Fruit fly (Drosophila melanogaster) whole organism, embryonic: ENCODE measurements around the gene anox.

Experiments
- Abd-B ChIP-seq: fragments of 200-800 bp; sonication (Bioruptor generic); optimal IDR thresholded peaks from 2 replicates; lab custom pipeline; 2018; ENCODE audit warnings: missing biosample characterization, mild to moderate bottlenecking, missing genetic modification characterization, moderate library complexity
- B-H2 ChIP-seq: fragments of 200-800 bp; sonication (Bioruptor generic); optimal IDR thresholded peaks from 2 replicates; lab custom pipeline; 2018; ENCODE audit warnings: missing biosample characterization, mild to moderate bottlenecking, missing genetic modification characterization
- CG11504 ChIP-seq: fragments of 200-800 bp; sonication (Bioruptor generic); optimal IDR thresholded peaks from 3 replicates; lab custom pipeline; 2019; ENCODE audit warnings: missing biosample characterization, mild to moderate bottlenecking, missing genetic modification characterization, moderate library complexity
- CG12071 ChIP-seq: fragments of 200-800 bp; sonication (Bioruptor generic); optimal IDR thresholded peaks from 3 replicates; lab custom pipeline; 2018; ENCODE audit warnings: missing biosample characterization, mild to moderate bottlenecking, missing genetic modification characterization
- CG13424 ChIP-seq: fragments of 200-800 bp; sonication (Bioruptor generic); optimal IDR thresholded peaks from 2 replicates; lab custom pipeline; 2019; ENCODE audit warnings: missing biosample characterization, mild to moderate bottlenecking, missing genetic modification characterization, moderate library complexity
- CG14014 ChIP-seq: fragments of 200-800 bp; sonication (Bioruptor generic); IDR thresholded peaks from 2 replicates; pipeline ENCODE4 v1.3.6; 2022; ENCODE audit warnings: missing biosample characterization, missing genetic modification characterization
- CG14667 ChIP-seq: fragments of 200-800 bp; sonication (Bioruptor generic); IDR thresholded peaks from 2 replicates; pipeline ENCODE4 v1.3.6; 2022; ENCODE audit warnings: missing biosample characterization, missing genetic modification characterization
- CG15601 ChIP-seq: fragments of 200-800 bp; sonication (Bioruptor generic); optimal IDR thresholded peaks from 3 replicates; lab custom pipeline; 2019; ENCODE audit warnings: missing biosample characterization, mild to moderate bottlenecking, missing genetic modification characterization, moderate library complexity
- CG15696 ChIP-seq: fragments of 200-800 bp; sonication (Bioruptor generic); optimal IDR thresholded peaks from 2 replicates; lab custom pipeline; 2019; ENCODE audit warnings: missing biosample characterization, mild to moderate bottlenecking, missing genetic modification characterization, moderate library complexity
- CG17829 ChIP-seq: fragments of 200-800 bp; optimal IDR thresholded peaks from 2 replicates; lab custom pipeline; 2019; ENCODE audit warnings: missing biosample characterization, mild to moderate bottlenecking, missing genetic modification characterization, moderate library complexity
- CG2129 ChIP-seq: fragments of 200-800 bp; sonication (Bioruptor generic); IDR thresholded peaks from 2 replicates; pipeline ENCODE4 v1.3.6; 2022; ENCODE audit warnings: missing biosample characterization, missing genetic modification characterization; ENCODE audit not compliant: partially characterized antibody
- CG31224 ChIP-seq: fragments of 200-800 bp; sonication (Bioruptor generic); IDR thresholded peaks from 2 replicates; pipeline ENCODE4 v1.3.6; 2022; ENCODE audit warnings: missing biosample characterization, missing genetic modification characterization
- CG4730 ChIP-seq: fragments of 200-800 bp; sonication (Bioruptor generic); IDR thresholded peaks from 2 replicates; pipeline ENCODE4 v1.3.6; 2022; ENCODE audit warnings: missing biosample characterization, missing genetic modification characterization
- CG5180 ChIP-seq: fragments of 200-800 bp; sonication (Bioruptor generic); optimal IDR thresholded peaks from 3 replicates; lab custom pipeline; 2017; ENCODE audit warnings: missing biosample characterization, missing genetic modification characterization, mild to moderate bottlenecking, moderate library complexity, missing genetic modification reagents
- Deaf1 ChIP-seq: fragments of 200-800 bp; optimal IDR thresholded peaks from 3 replicates; lab custom pipeline; 2019; ENCODE audit warnings: missing biosample characterization, mild to moderate bottlenecking, missing genetic modification characterization, moderate library complexity
- Elba2 ChIP-seq: fragments of 200-800 bp; sonication (Bioruptor generic); optimal IDR thresholded peaks from 3 replicates; lab custom pipeline; 2016; ENCODE audit warnings: missing biosample characterization, missing genetic modification characterization
- Ets65A ChIP-seq: fragments of 200-800 bp; sonication (Bioruptor generic); peaks from one replicate; lab custom pipeline; 2016; ENCODE audit warnings: missing biosample characterization, missing genetic modification characterization
- H2.0 ChIP-seq: fragments of 200-800 bp; sonication (Bioruptor generic); IDR thresholded peaks from 2 replicates; pipeline ENCODE4 v1.3.6; 2022; ENCODE audit warnings: missing biosample characterization, missing genetic modification characterization
- HLH4C ChIP-seq: fragments of 200-800 bp; sonication (Bioruptor generic); IDR thresholded peaks from 3 replicates; pipeline ENCODE4 v1.3.6; 2022; ENCODE audit warnings: missing biosample characterization, missing genetic modification characterization; ENCODE audit not compliant: partially characterized antibody
- HmgD ChIP-seq: fragments of 200-800 bp; sonication (Bioruptor generic); optimal IDR thresholded peaks from 3 replicates; lab custom pipeline; 2016; ENCODE audit warnings: missing biosample characterization, missing genetic modification characterization
- Hmx ChIP-seq: fragments of 200-800 bp; sonication (Bioruptor generic); optimal IDR thresholded peaks from 2 replicates; lab custom pipeline; 2016; ENCODE audit warnings: missing biosample characterization, missing genetic modification characterization
- Hr78 ChIP-seq, 2 experiments: fragments of 200-800 bp in 1 of 2; fragments of >200 bp in 1 of 2; sonication (Bioruptor generic) in 1 of 2; optimal IDR thresholded peaks; 2 replicates each; lab custom pipeline; 2017 to 2019; ENCODE audit warnings: missing biosample characterization in 2 of 2, missing genetic modification characterization in 2 of 2, mild to moderate bottlenecking in 1 of 2, moderate library complexity in 1 of 2
- MTF-1 ChIP-seq: fragments of 200-800 bp; sonication (Bioruptor generic); optimal IDR thresholded peaks from 2 replicates; lab custom pipeline; 2018; ENCODE audit warnings: missing biosample characterization, mild to moderate bottlenecking, missing genetic modification characterization, borderline replicate concordance
- Med ChIP-seq: fragments of 200-800 bp; sonication (Bioruptor generic); peaks from one replicate; lab custom pipeline; 2016; ENCODE audit warnings: missing biosample characterization, missing genetic modification characterization, mild to moderate bottlenecking, inconsistent platforms, moderate library complexity
- Mes4 ChIP-seq: fragments of 200-800 bp; sonication (Bioruptor generic); optimal IDR thresholded peaks from 2 replicates; lab custom pipeline; 2016; ENCODE audit warnings: missing biosample characterization, missing genetic modification characterization
- NC2β ChIP-seq: fragments of 200-800 bp; sonication (Bioruptor generic); optimal IDR thresholded peaks from 2 replicates; lab custom pipeline; 2016; ENCODE audit warnings: missing biosample characterization, missing genetic modification characterization
- PHDP ChIP-seq: fragments of 200-800 bp; sonication (Bioruptor generic); optimal IDR thresholded peaks from 3 replicates; lab custom pipeline; 2018; ENCODE audit warnings: missing biosample characterization, mild to moderate bottlenecking, missing genetic modification characterization, moderate library complexity
- Sin3A ChIP-seq: fragments of >200 bp; optimal IDR thresholded peaks from 2 replicates; lab custom pipeline; 2018
- Stat92E ChIP-seq, 3 experiments: fragments of >200 bp in 2 of 3; fragments of 200-800 bp in 1 of 3; sonication (Bioruptor generic) in 1 of 3; optimal IDR thresholded peaks; 2 replicates each; lab custom pipeline; 2017 to 2019; ENCODE audit warnings: missing biosample characterization in 3 of 3, missing genetic modification characterization in 3 of 3, mild to moderate bottlenecking in 1 of 3, moderate library complexity in 1 of 3
- Xrp1 ChIP-seq: fragments of 200-800 bp; sonication (Bioruptor generic); IDR thresholded peaks from 2 replicates; pipeline ENCODE4 v1.3.6; 2022; ENCODE audit warnings: missing biosample characterization, missing genetic modification characterization
- ac ChIP-seq: fragments of 200-800 bp; sonication (Bioruptor generic); optimal IDR thresholded peaks from 3 replicates; lab custom pipeline; 2017; ENCODE audit warnings: missing biosample characterization, mild to moderate bottlenecking, missing genetic modification characterization
- ash1 ChIP-seq: fragments of 200-800 bp; sonication (Bioruptor generic); optimal IDR thresholded peaks from 2 replicates; lab custom pipeline; 2018; ENCODE audit warnings: missing biosample characterization, mild to moderate bottlenecking, missing genetic modification characterization
- az2 ChIP-seq: fragments of 200-800 bp; sonication (Bioruptor generic); optimal IDR thresholded peaks from 3 replicates; lab custom pipeline; 2016; ENCODE audit warnings: missing biosample characterization, missing genetic modification characterization
- btn ChIP-seq: fragments of 200-800 bp; sonication (Bioruptor generic); optimal IDR thresholded peaks from 2 replicates; lab custom pipeline; 2016; ENCODE audit warnings: missing biosample characterization, missing genetic modification characterization
- dmrt99B ChIP-seq: fragments of 200-800 bp; sonication (Bioruptor generic); optimal IDR thresholded peaks from 2 replicates; lab custom pipeline; 2018; ENCODE audit warnings: missing biosample characterization, mild to moderate bottlenecking, missing genetic modification characterization, moderate library complexity
- fd64A ChIP-seq: fragments of 200-800 bp; sonication (Bioruptor generic); optimal IDR thresholded peaks from 3 replicates; lab custom pipeline; 2018; ENCODE audit warnings: missing biosample characterization, mild to moderate bottlenecking, missing genetic modification characterization
- gce ChIP-seq: fragments of 200-800 bp; sonication (Bioruptor generic); IDR thresholded peaks from 3 replicates; pipeline ENCODE4 v1.3.6; 2022; ENCODE audit warnings: missing biosample characterization, missing genetic modification characterization
- gt ChIP-seq: fragments of 200-800 bp; sonication (Bioruptor generic); IDR thresholded peaks from 2 replicates; pipeline ENCODE4 v1.3.6; 2022; ENCODE audit warnings: missing biosample characterization, missing genetic modification characterization
- hth ChIP-seq: fragments of >200 bp; optimal IDR thresholded peaks from 2 replicates; lab custom pipeline; 2017; ENCODE audit warnings: inconsistent platforms
- kni ChIP-seq: fragments of 200-800 bp; sonication (Bioruptor generic); optimal IDR thresholded peaks from 3 replicates; lab custom pipeline; 2017; ENCODE audit warnings: mild to moderate bottlenecking, missing biosample characterization, missing genetic modification reagents, missing genetic modification characterization
- lmd ChIP-seq: fragments of 200-800 bp; sonication (Bioruptor generic); IDR thresholded peaks from 2 replicates; pipeline ENCODE4 v1.3.6; 2022; ENCODE audit warnings: missing biosample characterization, missing genetic modification characterization
- mam ChIP-seq: fragments of 200-800 bp; sonication (Bioruptor generic); optimal IDR thresholded peaks from 3 replicates; lab custom pipeline; 2016; ENCODE audit warnings: missing biosample characterization, missing genetic modification characterization
- nerfin-1 ChIP-seq: fragments of 200-800 bp; sonication (Bioruptor generic); optimal IDR thresholded peaks from 3 replicates; lab custom pipeline; 2019; ENCODE audit warnings: missing biosample characterization, mild to moderate bottlenecking, missing genetic modification characterization, moderate library complexity
- nom ChIP-seq: fragments of 200-800 bp; sonication (Bioruptor generic); optimal IDR thresholded peaks from 2 replicates; lab custom pipeline; 2017; ENCODE audit warnings: missing biosample characterization, missing genetic modification characterization, mild to moderate bottlenecking, moderate library complexity, missing genetic modification reagents
- phol ChIP-seq: fragments of 200-800 bp; sonication (Bioruptor generic); optimal IDR thresholded peaks from 3 replicates; lab custom pipeline; 2018; ENCODE audit warnings: missing biosample characterization, mild to moderate bottlenecking, missing genetic modification characterization, moderate library complexity
- psq ChIP-seq: fragments of 200-800 bp; sonication (Bioruptor generic); optimal IDR thresholded peaks from 2 replicates; lab custom pipeline; 2017; ENCODE audit warnings: missing biosample characterization, missing genetic modification characterization
- slbo ChIP-seq: fragments of 200-800 bp; sonication (Bioruptor generic); IDR thresholded peaks from 2 replicates; pipeline ENCODE4 v1.3.6; 2022; ENCODE audit warnings: missing biosample characterization, missing genetic modification characterization
- tin ChIP-seq: fragments of 200-800 bp; sonication (Bioruptor generic); optimal IDR thresholded peaks from 3 replicates; lab custom pipeline; 2016; ENCODE audit warnings: missing biosample characterization, missing genetic modification characterization
- tna ChIP-seq: fragments of 200-800 bp; sonication (Bioruptor generic); IDR thresholded peaks from 2 replicates; pipeline ENCODE4 v1.3.6; 2022; ENCODE audit warnings: missing biosample characterization, missing genetic modification characterization; ENCODE audit not compliant: partially characterized antibody
- toy ChIP-seq: fragments of 200-800 bp; sonication (Bioruptor generic); IDR thresholded peaks from 2 replicates; pipeline ENCODE4 v1.3.6; 2022; ENCODE audit warnings: missing biosample characterization, missing genetic modification characterization
- tx ChIP-seq: fragments of 200-800 bp; sonication (Bioruptor generic); optimal IDR thresholded peaks from 2 replicates; lab custom pipeline; 2016; ENCODE audit warnings: missing biosample characterization, missing genetic modification characterization

Gene anox

DNA sequence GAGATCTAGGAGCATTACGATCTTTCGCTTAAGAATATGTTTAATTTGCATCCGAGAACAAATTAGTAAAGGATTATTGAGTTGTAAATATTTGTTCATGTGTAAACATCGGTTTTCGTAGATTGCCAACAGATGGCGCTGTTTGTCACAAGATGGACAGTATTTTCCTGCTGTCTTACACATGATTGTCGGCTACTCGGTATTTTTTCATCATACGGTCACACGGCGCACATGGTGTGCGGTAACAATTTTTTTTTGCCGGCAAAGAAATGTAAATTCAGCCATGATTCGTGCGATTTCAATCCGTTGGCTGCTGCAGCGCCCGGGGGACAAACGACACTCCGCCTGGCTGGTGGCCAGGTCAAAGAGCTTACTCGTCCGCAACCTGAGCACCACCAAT, 43.8 kb upstream of the anox start, which contains the start of the genes bbx and waw (continued):
- TF ChIP-seq nom (GFP tag; lab: Kevin White, UChicago): peak; percentile 37
- peak; percentile 36 for TF ChIP-seq Sin3A
- TF ChIP-seq hth (lab: Kevin White, UChicago): no peak
- no peak for TF ChIP-seq ash1
- no peak for TF ChIP-seq gt (GFP tag; lab: Robert Waterston, UW)
- no peak for TF ChIP-seq CG14667
- TF ChIP-seq HmgD (GFP tag; lab: Kevin White, UChicago): peak; percentile 11
- TF ChIP-seq tna: no peak
- TF ChIP-seq CG4730 (GFP tag; lab: Robert Waterston, UW): no peak
- TF ChIP-seq Xrp1 (GFP tag; lab: Robert Waterston, UW): no peak
- TF ChIP-seq PHDP (tag; lab: Kevin White, UChicago): peak; percentile 36
- TF ChIP-seq dmrt99B (tag; lab: Kevin White, UChicago): no peak
- peak; percentile 19; the same call in 1 of the 2 replicates for TF ChIP-seq CG14014 (GFP tag; lab: Robert Waterston, UW)
- TF ChIP-seq CG2129 (GFP tag; lab: Robert Waterston, UW): no peak
- TF ChIP-seq btn (GFP tag; lab: Kevin White, UChicago): no peak
- TF ChIP-seq HLH4C (GFP tag; lab: Robert Waterston, UW): no peak
- TF ChIP-seq Ets65A: no peak
- no peak for TF ChIP-seq CG11504
- TF ChIP-seq CG15601: peak; percentile 48
- peak; percentile 11; the same call in 1 of the 2 replicates for TF ChIP-seq lmd
- TF ChIP-seq ac (GFP tag; lab: Kevin White, UChicago): no peak
- TF ChIP-seq tx: no peak
- TF ChIP-seq kni (GFP tag; lab: Kevin White, UChicago): peak; percentile 53
- TF ChIP-seq Abd-B (GFP tag; lab: Kevin White, UChicago): no peak
- TF ChIP-seq Stat92E (GFP tag; optimal IDR thresholded peaks at IDR 0.05; lab: Kevin White, UChicago): no peak
- TF ChIP-seq NC2β (GFP tag; lab: Kevin White, UChicago): no peak
- TF ChIP-seq toy (GFP tag; lab: Robert Waterston, UW): no peak
- TF ChIP-seq CG13424 (tag; lab: Kevin White, UChicago): peak; percentile 46
- no peak for TF ChIP-seq CG31224
- peak; percentile 46 for TF ChIP-seq phol
- TF ChIP-seq tin (GFP tag; lab: Kevin White, UChicago): no peak
- peak; percentile 11 for TF ChIP-seq MTF-1 (GFP tag; lab: Kevin White, UChicago)
- peak; percentile 66 for TF ChIP-seq CG15696
- TF ChIP-seq H2.0 (GFP tag; lab: Robert Waterston, UW): 0 out of 2 replicates have a peak, but pooled peaks have one; percentile 10
- no peak for TF ChIP-seq slbo (GFP tag; lab: Robert Waterston, UW)
- TF ChIP-seq CG12071 (GFP tag; lab: Kevin White, UChicago): no peak
- peak; percentile 24 for TF ChIP-seq B-H2 (GFP tag; lab: Kevin White, UChicago)
- no peak for TF ChIP-seq gce (GFP tag; lab: Robert Waterston, UW)
- no peak for TF ChIP-seq CG5180 (GFP tag; lab: Kevin White, UChicago)
- peak; percentile 4 for TF ChIP-seq Mes4
- no peak for TF ChIP-seq Elba2 (GFP tag; lab: Kevin White, UChicago)
- TF ChIP-seq mam (GFP tag; lab: Kevin White, UChicago): no peak
- no peak for TF ChIP-seq Hmx (GFP tag; lab: Kevin White, UChicago)
- peak; percentile 75 for TF ChIP-seq Med (GFP tag; lab: Kevin White, UChicago)
- TF ChIP-seq CG17829: peak; percentile 26
- no peak for TF ChIP-seq az2 (GFP tag; lab: Kevin White, UChicago)
- peak; percentile 24 for TF ChIP-seq nerfin-1
- no peak for TF ChIP-seq psq (GFP tag; lab: Kevin White, UChicago)
- no peak for TF ChIP-seq Hr78 (GFP tag; optimal IDR thresholded peaks at IDR 0.05; lab: Kevin White, UChicago)
- no peak for TF ChIP-seq Deaf1 (tag; lab: Kevin White, UChicago)
- no peak for TF ChIP-seq fd64A (GFP tag; lab: Kevin White, UChicago)
